Fruit fly (Drosophila melanogaster): ENCODE data around the gene CG6138.

CG6138 gene

DNA sequence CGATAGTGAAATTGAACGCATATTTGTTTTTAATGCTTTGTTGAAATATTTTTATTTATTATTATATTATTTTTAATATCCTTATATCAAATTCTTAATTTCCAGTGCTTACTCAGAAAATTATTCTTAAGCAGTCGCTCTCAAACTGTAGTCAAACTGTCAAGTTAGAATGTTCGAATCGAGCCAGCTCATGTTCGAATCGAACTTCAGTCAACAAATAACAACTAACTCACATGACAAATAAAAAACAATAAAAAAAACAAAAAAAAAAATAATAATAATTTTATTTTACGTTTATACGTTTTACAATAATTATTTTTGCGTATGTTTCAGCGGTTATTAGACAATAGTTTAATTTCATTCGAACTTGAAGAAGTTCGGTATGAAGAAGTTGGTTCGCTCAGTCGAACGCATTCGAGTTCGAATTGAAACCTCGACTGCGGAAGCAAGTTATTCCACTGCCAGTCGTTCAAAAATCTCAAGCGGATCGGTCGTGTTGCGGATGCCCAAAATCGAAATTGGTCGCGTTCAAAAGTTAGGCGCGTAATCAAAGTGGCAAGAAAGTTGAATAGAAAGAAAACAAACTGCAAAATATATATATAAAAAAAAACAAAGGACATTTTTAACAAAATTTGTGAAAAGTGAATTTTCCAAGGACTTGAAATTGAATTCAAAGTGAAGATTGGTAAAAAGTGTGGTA, 22.5 kb upstream of the CG6138 start, which contains the start of gene Trim9:
TSS of gene Trim9 (plus strand) at position 463 of the 700 bp plus-strand sequence.
- TF ChIP-seq Pif1A (GFP tag; optimal IDR thresholded peaks at IDR 0.05) = no peak
- no peak for TF ChIP-seq CG32121 (GFP tag; IDR thresholded peaks at IDR 0.05)

DNA sequence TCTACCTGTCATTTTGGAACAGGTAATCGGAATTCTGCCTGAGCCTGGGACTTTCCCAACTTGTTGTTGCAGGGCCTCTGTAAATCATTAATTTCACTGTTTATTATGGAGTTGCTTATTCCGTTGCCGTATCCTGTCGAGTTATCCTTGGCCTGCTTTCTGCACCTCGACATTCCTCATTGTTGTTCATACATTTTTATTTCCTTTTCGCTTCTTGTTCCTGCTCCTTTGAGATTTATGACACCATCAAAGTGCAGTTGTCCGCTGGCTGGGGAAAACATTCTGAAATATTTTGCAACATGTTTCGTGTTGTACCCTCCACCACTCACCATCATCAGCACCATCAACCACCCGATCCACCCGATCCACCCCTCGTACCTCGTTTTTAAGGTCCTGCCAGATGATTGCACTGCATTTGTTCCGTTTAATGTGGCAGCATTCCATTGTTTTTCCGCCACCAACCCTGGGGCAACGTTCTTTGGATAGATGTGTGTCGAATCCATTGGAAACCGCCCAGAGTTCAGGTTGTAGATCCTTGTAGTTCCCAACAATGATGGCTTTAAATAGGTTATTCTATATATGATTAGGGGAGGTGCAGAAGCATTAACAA, 18.1 kb upstream of the CG6138 start:
- no peak for TF ChIP-seq Snoo (tag; optimal IDR thresholded peaks at IDR 0.05)
- TF ChIP-seq CG8159 (tag; optimal IDR thresholded peaks at IDR 0.05) = no peak
- TF ChIP-seq D1 (tag; optimal IDR thresholded peaks at IDR 0.05) = no peak
- TF ChIP-seq Ets98B (GFP tag; IDR thresholded peaks at IDR 0.05) = no peak
- TF ChIP-seq gl (tag; optimal IDR thresholded peaks at IDR 0.05) = no peak
- TF ChIP-seq Pif1A (GFP tag; optimal IDR thresholded peaks at IDR 0.05) = no peak

DNA sequence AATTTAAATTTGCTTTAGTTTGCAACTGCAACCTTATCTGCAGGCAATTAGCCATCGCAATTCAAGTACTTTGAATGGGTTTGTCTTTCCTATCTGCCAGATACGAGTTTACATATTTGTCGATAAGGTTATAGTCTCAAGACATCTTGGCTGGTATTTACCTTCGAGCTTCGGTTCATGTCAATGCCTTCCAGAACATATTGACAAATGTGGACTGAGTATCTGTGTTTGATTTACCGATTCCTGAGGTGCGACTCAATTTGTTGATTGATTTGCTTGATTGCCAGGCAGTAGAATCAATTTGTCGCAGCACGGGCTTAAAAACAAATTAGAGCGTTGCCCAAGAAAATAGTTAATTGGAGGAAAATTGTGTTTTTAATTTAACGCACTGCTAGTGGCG, 14.2 kb upstream of the CG6138 start:
- TF ChIP-seq Pif1B (GFP tag; optimal IDR thresholded peaks at IDR 0.05) (peak; percentile 7), CG8301 (tag; optimal IDR thresholded peaks at IDR 0.05) (no peak), CG34367 (tag; optimal IDR thresholded peaks at IDR 0.05) (peak; percentile 13), Pif1A (GFP tag; optimal IDR thresholded peaks at IDR 0.05) (no peak), CG32121 (GFP tag; IDR thresholded peaks at IDR 0.05) (no peak), Ets98B (GFP tag; IDR thresholded peaks at IDR 0.05) (no peak), D1 (tag; optimal IDR thresholded peaks at IDR 0.05) (no peak)

DNA sequence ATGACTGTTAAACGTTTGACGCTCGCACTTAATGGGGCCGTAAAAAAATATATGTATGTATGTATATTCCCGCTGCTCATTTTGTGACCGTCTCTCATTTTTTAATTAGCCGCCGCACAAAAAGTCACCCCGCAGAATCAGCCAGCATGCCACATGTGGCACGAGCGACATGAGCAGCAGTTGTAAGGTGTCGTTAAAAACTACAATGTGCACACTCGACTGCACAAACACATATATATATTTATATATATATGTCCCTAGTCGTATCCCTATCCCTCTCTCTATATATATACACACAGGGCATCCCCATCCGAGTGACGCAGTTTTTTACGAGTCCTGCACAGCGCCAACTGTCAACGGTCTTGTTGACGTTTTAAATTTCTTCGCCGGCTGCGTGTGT, 13.4 kb upstream of the CG6138 start:
- TF ChIP-seq CG10348 (GFP tag; IDR thresholded peaks at IDR 0.05) (no peak), EcR (GFP tag; optimal IDR thresholded peaks at IDR 0.05) (no peak), CG14655 (GFP tag; optimal IDR thresholded peaks at IDR 0.05) (no peak)

DNA sequence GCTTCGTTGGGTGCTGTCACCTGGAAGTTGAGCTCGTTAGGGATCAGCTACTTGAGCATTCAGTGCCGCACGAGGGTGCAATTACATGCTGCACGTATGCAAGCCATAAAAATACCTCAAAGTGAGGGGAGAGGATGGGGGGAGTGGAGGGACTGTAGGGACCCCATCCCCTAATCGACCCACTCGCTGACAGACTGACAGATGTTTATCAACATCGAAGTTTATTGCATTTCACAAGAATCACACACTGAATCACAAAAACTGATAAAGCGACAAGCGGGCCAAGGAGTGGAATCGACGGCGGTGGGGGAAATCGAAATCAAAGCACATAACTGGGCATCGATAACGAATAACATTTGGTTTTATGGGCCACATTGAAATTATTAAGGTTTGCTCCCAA, 12.4 kb upstream of the CG6138 start:
- TF ChIP-seq CG15710 (tag; optimal IDR thresholded peaks at IDR 0.05) = no peak
- no peak for TF ChIP-seq Pif1B (GFP tag; optimal IDR thresholded peaks at IDR 0.05)
- TF ChIP-seq Snoo (tag; optimal IDR thresholded peaks at IDR 0.05) = no peak
- no peak for TF ChIP-seq CG34367 (tag; optimal IDR thresholded peaks at IDR 0.05)
- TF ChIP-seq CG32121 (GFP tag; IDR thresholded peaks at IDR 0.05) = no peak
- no peak for TF ChIP-seq gl (tag; optimal IDR thresholded peaks at IDR 0.05)
- TF ChIP-seq fd96Ca (GFP tag; IDR thresholded peaks at IDR 0.05) = no peak
- TF ChIP-seq CG17806 (tag; optimal IDR thresholded peaks at IDR 0.05) = no peak
- TF ChIP-seq CG4496 (GFP tag; IDR thresholded peaks at IDR 0.05) = no peak
- TF ChIP-seq rn (GFP tag; IDR thresholded peaks at IDR 0.05) = no peak
- TF ChIP-seq CG8301 (tag; optimal IDR thresholded peaks at IDR 0.05) = no peak

DNA sequence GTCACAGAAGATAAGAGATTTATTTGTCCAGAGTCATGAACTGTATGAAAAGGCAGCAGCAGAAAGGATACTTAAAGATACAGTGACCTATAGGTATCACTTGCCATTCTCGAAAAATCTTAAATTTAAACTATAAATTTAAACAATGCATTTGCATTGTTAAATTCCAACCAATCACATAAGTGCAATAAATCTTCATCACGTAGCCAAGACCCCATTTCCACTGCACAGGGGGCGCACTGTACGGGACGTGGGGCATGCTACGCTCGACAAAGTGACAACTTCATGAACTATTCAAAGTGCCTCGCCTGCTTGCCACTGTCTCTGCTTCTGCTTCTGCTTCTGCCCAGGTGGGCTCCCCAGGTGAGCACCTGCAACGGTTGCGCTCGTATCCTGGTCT, 11.8 kb upstream of the CG6138 start:
- TF ChIP-seq CG9948 (tag; optimal IDR thresholded peaks at IDR 0.05) = no peak
- TF ChIP-seq fd96Ca (GFP tag; IDR thresholded peaks at IDR 0.05) = 0 out of 3 replicates have a peak, but pooled peaks have one; percentile 7
- no peak for TF ChIP-seq CG34367 (tag; optimal IDR thresholded peaks at IDR 0.05)

DNA sequence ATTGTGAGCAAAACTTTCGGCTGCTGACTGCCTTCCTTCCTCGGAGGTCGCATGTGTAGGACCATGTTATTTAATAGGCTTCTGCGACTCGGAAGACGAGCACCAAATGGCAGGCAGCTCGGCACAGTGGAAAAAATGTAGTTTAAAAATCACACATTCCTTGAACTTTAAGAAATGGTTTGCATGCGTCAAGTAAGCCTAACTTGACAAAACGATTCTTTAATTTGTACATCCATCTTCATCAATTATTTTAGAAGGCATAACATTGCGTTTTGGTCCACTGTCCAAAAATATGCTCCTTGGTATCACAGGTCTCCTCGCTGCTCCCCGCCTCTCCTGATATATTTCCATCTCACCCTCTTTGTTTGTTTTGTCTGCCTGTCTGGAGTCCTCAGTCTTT, 1.4 kb upstream of the CG6138 start:
- peak; percentile 21 for TF ChIP-seq Snoo (tag; optimal IDR thresholded peaks at IDR 0.05)
- peak; percentile 24 for TF ChIP-seq CG34367 (tag; optimal IDR thresholded peaks at IDR 0.05)
- TF ChIP-seq CG4496 (GFP tag; IDR thresholded peaks at IDR 0.05) = no peak
- peak; percentile 0 for TF ChIP-seq gl (tag; optimal IDR thresholded peaks at IDR 0.05)
- no peak for TF ChIP-seq rn (GFP tag; IDR thresholded peaks at IDR 0.05)
- TF ChIP-seq Pif1B (GFP tag; optimal IDR thresholded peaks at IDR 0.05) = peak; percentile 0
- peak; percentile 60 for TF ChIP-seq CG8159 (tag; optimal IDR thresholded peaks at IDR 0.05)
- peak; percentile 9 for TF ChIP-seq Pif1A (GFP tag; optimal IDR thresholded peaks at IDR 0.05)
- peak; percentile 3 for TF ChIP-seq CG14655 (GFP tag; optimal IDR thresholded peaks at IDR 0.05)
- peak; percentile 31 for TF ChIP-seq CG17806 (tag; optimal IDR thresholded peaks at IDR 0.05)
- TF ChIP-seq CG15710 (tag; optimal IDR thresholded peaks at IDR 0.05) = peak; percentile 43
- peak; percentile 18 for TF ChIP-seq CG9948 (tag; optimal IDR thresholded peaks at IDR 0.05)
- no peak for TF ChIP-seq EcR (GFP tag; optimal IDR thresholded peaks at IDR 0.05)

DNA sequence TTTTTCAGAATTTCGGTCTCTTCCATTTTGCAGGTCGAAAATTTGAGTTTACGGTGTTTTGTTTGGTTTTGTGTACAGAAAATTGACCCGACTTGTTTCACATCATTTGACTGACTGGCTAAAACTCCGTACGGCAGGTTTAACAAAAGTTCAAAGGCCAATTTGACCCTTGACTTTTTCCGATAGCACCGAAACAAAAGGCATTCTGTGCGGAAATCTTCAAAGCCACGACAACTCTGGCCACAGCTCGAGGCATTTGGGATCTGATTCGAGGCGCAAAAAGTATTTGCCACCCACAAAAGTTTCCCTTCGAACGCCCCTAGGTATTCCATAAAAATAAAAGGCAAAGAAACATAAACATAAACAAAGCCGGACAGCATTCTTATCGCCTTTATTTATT, 10.6 kb downstream of the CG6138 start, which contains the start of gene w-cup:
TSS of gene w-cup (minus strand) at position 101 of the 400 bp plus-strand sequence.
- TF ChIP-seq rn (GFP tag; IDR thresholded peaks at IDR 0.05) (no peak), Snoo (tag; optimal IDR thresholded peaks at IDR 0.05) (no peak)

Measured in whole organism, pupa.